Worm (Caenorhabditis elegans): ENCODE measurements around the gene C34E10.9.

Gene C34E10.9

ce11 chrIII:5263299-5263993, at the start of gene C34E10.9, which contains the start of gene hap-1:
Gene C34E10.9 (minus strand): TSS chrIII:5263399.
Gene hap-1 (plus strand): TSS chrIII:5263943.
- TF ChIP-seq ref-1 (GFP tag; conservative IDR thresholded peaks at IDR 0.05): no peak
- TF ChIP-seq med-1 (GFP tag; optimal IDR thresholded peaks at IDR 0.05; ENCODE audit: insufficient read depth): no peak
- TF ChIP-seq ztf-23 (GFP tag; IDR thresholded peaks at IDR 0.05): no peak
- no peak for TF ChIP-seq tab-1 (GFP tag; IDR thresholded peaks at IDR 0.05)
- TF ChIP-seq flt-1 (GFP tag; IDR thresholded peaks at IDR 0.05): no peak
- no peak for TF ChIP-seq ztf-29 (GFP tag; IDR thresholded peaks at IDR 0.05)
- TF ChIP-seq T22C8.4 (GFP tag; IDR thresholded peaks at IDR 0.05): no peak
- no peak for TF ChIP-seq klf-2 (GFP tag; conservative IDR thresholded peaks at IDR 0.05)
- no peak for TF ChIP-seq cog-1 (tag; optimal IDR thresholded peaks at IDR 0.05)

DNA sequence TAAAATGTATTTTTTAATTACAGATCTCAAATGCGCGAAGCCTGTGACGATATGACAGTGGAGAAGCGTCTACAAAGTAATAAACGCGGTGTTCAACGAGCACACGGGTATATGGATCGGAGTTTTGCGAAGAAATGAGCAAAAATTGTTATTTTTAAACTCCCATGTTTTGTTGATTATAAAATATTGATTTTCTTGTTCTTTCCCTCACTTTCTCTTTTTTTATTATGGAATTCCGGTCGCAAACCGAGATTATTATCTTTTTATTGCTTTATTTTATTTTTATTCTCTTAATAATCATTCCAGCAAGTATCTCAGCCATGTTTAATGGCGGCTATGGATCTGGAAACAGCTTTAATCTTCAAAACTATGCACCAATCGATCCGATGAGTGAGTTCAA, 47.7 kb upstream of the C34E10.9 start, which contains the start of gene pqe-1:
TSS of gene pqe-1 (plus strand) at position 301 of the 400 bp plus-strand sequence.
- no peak for TF ChIP-seq flt-1 (GFP tag; IDR thresholded peaks at IDR 0.05)
- no peak for TF ChIP-seq ref-1 (GFP tag; conservative IDR thresholded peaks at IDR 0.05)
- no peak for TF ChIP-seq ztf-23 (GFP tag; IDR thresholded peaks at IDR 0.05)
- TF ChIP-seq T22C8.4 (GFP tag; IDR thresholded peaks at IDR 0.05): no peak
- TF ChIP-seq cog-1 (tag; optimal IDR thresholded peaks at IDR 0.05): no peak
- TF ChIP-seq med-1 (GFP tag; optimal IDR thresholded peaks at IDR 0.05; ENCODE audit: insufficient read depth): no peak
- no peak for TF ChIP-seq klf-2 (GFP tag; conservative IDR thresholded peaks at IDR 0.05)
- TF ChIP-seq tab-1 (GFP tag; IDR thresholded peaks at IDR 0.05): no peak

DNA sequence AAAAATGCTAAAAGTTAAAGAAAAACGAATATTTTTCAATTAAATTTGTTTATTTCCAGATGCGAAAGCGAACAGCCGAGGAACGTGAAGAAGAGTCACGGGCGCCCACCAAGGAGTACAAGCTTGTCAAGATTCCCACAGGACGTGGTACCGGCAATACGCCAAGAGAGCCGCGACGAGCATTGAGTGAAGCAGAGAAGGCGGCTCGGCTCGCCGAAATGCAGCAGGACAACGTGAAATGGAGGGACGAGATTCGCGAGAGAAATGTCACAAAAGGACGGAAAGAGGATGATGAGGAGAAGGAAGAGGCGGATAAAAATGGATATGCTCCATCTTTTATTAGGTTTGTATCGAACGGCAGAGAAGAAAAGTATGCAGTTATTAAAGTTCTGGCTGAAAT, 47.2 kb upstream of the C34E10.9 start:
- TF ChIP-seq cog-1 (tag; optimal IDR thresholded peaks at IDR 0.05) (no peak), tab-1 (GFP tag; IDR thresholded peaks at IDR 0.05) (no peak), ztf-29 (GFP tag; IDR thresholded peaks at IDR 0.05) (no peak), med-1 (GFP tag; optimal IDR thresholded peaks at IDR 0.05; ENCODE audit: insufficient read depth) (no peak), ztf-23 (GFP tag; IDR thresholded peaks at IDR 0.05) (no peak), klf-2 (GFP tag; conservative IDR thresholded peaks at IDR 0.05) (no peak), ref-1 (GFP tag; conservative IDR thresholded peaks at IDR 0.05) (no peak), flt-1 (GFP tag; IDR thresholded peaks at IDR 0.05) (no peak), T22C8.4 (GFP tag; IDR thresholded peaks at IDR 0.05) (no peak)

DNA sequence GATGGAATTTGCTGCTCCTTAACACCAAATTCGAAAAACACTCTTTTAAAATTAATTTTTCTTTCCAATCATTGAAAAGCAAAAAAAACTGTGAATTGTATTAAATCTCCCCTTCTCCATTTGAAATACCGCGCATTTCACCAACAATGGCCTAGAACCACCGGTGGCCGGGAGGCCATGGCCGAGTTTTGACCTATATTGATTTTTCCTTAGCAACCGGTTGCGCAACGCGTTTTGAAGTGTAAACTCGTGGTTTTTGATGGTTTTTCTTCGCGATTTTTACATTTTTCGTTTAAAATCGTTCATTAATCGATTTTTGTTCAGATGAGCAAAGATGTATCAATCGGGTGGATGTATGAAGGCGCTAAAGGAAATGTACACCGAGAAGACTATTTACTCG, 45.1 kb upstream of the C34E10.9 start, which contains the start of gene mog-3:
TSS of gene mog-3 (plus strand) at position 319 of the 400 bp plus-strand sequence.
- TF ChIP-seq tab-1 (GFP tag; IDR thresholded peaks at IDR 0.05) (no peak), med-1 (GFP tag; optimal IDR thresholded peaks at IDR 0.05; ENCODE audit: insufficient read depth) (no peak), ztf-23 (GFP tag; IDR thresholded peaks at IDR 0.05) (peak; percentile 76), ref-1 (GFP tag; conservative IDR thresholded peaks at IDR 0.05) (no peak), flt-1 (GFP tag; IDR thresholded peaks at IDR 0.05) (peak; percentile 15; the same call in 1 of the 2 replicates), T22C8.4 (GFP tag; IDR thresholded peaks at IDR 0.05) (peak; percentile 94), cog-1 (tag; optimal IDR thresholded peaks at IDR 0.05) (no peak), ztf-29 (GFP tag; IDR thresholded peaks at IDR 0.05) (no peak), klf-2 (GFP tag; conservative IDR thresholded peaks at IDR 0.05) (peak; percentile 61; the same call in 1 of the 2 replicates)

DNA sequence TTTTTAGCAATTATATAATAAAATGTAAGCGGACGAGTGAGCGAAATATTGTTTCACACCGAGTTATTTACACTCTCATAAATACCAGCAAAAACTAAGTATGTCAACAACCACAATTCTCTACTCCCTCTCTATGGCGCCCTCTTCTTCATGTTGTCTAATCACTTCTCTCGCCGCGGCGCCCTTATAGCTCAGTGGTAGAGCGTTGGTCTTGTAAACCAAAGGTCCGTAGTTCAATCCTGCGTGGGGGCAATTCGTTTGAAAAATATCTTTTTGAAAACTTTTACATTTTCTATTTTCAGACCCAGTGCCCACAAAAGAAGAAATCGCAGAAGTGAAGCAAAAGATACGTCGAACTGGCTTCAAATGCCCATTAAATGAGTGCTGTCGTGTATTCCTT, 42.5 kb upstream of the C34E10.9 start:
- TF ChIP-seq ref-1 (GFP tag; conservative IDR thresholded peaks at IDR 0.05): peak; percentile 67
- peak; percentile 85 for TF ChIP-seq tab-1 (GFP tag; IDR thresholded peaks at IDR 0.05)
- no peak for TF ChIP-seq med-1 (GFP tag; optimal IDR thresholded peaks at IDR 0.05; ENCODE audit: insufficient read depth)
- TF ChIP-seq T22C8.4 (GFP tag; IDR thresholded peaks at IDR 0.05): peak; percentile 77; the same call in 1 of the 2 replicates
- TF ChIP-seq flt-1 (GFP tag; IDR thresholded peaks at IDR 0.05): peak; percentile 74
- peak; percentile 77 for TF ChIP-seq ztf-29 (GFP tag; IDR thresholded peaks at IDR 0.05)
- peak; percentile 49 for TF ChIP-seq cog-1 (tag; optimal IDR thresholded peaks at IDR 0.05)
- TF ChIP-seq klf-2 (GFP tag; conservative IDR thresholded peaks at IDR 0.05): peak; percentile 92
- TF ChIP-seq ztf-23 (GFP tag; IDR thresholded peaks at IDR 0.05): peak; percentile 92

DNA sequence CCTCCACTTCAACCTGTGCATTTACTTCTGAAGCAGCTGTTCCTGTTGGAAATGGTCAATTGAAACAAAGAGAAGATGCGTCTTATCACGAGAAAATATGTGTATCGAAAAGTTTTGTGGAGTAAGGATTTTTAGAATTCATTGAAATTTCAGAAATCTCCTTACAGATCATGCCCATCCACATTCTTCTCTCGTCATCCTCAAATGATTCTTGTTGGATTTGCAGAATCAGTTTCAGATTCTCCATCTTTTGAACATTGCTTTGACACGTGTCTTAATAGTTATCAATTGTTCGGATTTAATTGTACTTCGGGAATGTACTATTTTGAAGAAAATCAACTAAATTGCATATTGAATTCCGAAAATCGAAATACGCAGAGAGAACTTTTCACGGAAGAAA, 40.8 kb upstream of the C34E10.9 start:
- TF ChIP-seq ref-1 (GFP tag; conservative IDR thresholded peaks at IDR 0.05): no peak
- no peak for TF ChIP-seq cog-1 (tag; optimal IDR thresholded peaks at IDR 0.05)
- no peak for TF ChIP-seq ztf-23 (GFP tag; IDR thresholded peaks at IDR 0.05)
- TF ChIP-seq med-1 (GFP tag; optimal IDR thresholded peaks at IDR 0.05; ENCODE audit: insufficient read depth): no peak
- no peak for TF ChIP-seq T22C8.4 (GFP tag; IDR thresholded peaks at IDR 0.05)
- no peak for TF ChIP-seq ztf-29 (GFP tag; IDR thresholded peaks at IDR 0.05)
- no peak for TF ChIP-seq klf-2 (GFP tag; conservative IDR thresholded peaks at IDR 0.05)
- TF ChIP-seq tab-1 (GFP tag; IDR thresholded peaks at IDR 0.05): no peak
- TF ChIP-seq flt-1 (GFP tag; IDR thresholded peaks at IDR 0.05): no peak

ce11 chrIII:5301786-5302268, 38.6 kb upstream of the C34E10.9 start, which contains the start of the genes T15B12.2 and F52C9.5:
Gene T15B12.2 (minus strand): TSS chrIII:5301886.
Gene F52C9.5 (plus strand): TSS chrIII:5302218.
- TF ChIP-seq klf-2 (GFP tag; conservative IDR thresholded peaks at IDR 0.05) (no peak), med-1 (GFP tag; optimal IDR thresholded peaks at IDR 0.05; ENCODE audit: insufficient read depth) (no peak), ztf-29 (GFP tag; IDR thresholded peaks at IDR 0.05) (no peak), cog-1 (tag; optimal IDR thresholded peaks at IDR 0.05) (no peak), flt-1 (GFP tag; IDR thresholded peaks at IDR 0.05) (no peak), ztf-23 (GFP tag; IDR thresholded peaks at IDR 0.05) (no peak), ref-1 (GFP tag; conservative IDR thresholded peaks at IDR 0.05) (no peak)

- TF ChIP-seq klf-2 (GFP tag; conservative IDR thresholded peaks at IDR 0.05): peak; percentile 92
- peak; percentile 95 for TF ChIP-seq ztf-29 (GFP tag; IDR thresholded peaks at IDR 0.05)
- TF ChIP-seq ztf-23 (GFP tag; IDR thresholded peaks at IDR 0.05): peak; percentile 95
- peak; percentile 88 for TF ChIP-seq ref-1 (GFP tag; conservative IDR thresholded peaks at IDR 0.05)
- TF ChIP-seq cog-1 (tag; optimal IDR thresholded peaks at IDR 0.05): peak; percentile 78
- peak; percentile 95 for TF ChIP-seq tab-1 (GFP tag; IDR thresholded peaks at IDR 0.05)
- peak; percentile 94 for TF ChIP-seq T22C8.4 (GFP tag; IDR thresholded peaks at IDR 0.05)
- TF ChIP-seq med-1 (GFP tag; optimal IDR thresholded peaks at IDR 0.05; ENCODE audit: insufficient read depth): peak; percentile 71
- peak; percentile 96 for TF ChIP-seq flt-1 (GFP tag; IDR thresholded peaks at IDR 0.05)
Observed at ce11 chrIII:5294867-5295266, 31.7 kb upstream of the C34E10.9 start.

ce11 chrIII:5294281-5294680, 31.1 kb upstream of the C34E10.9 start:
- TF ChIP-seq flt-1 (GFP tag; IDR thresholded peaks at IDR 0.05) (no peak), med-1 (GFP tag; optimal IDR thresholded peaks at IDR 0.05; ENCODE audit: insufficient read depth) (no peak), tab-1 (GFP tag; IDR thresholded peaks at IDR 0.05) (no peak), T22C8.4 (GFP tag; IDR thresholded peaks at IDR 0.05) (no peak), ref-1 (GFP tag; conservative IDR thresholded peaks at IDR 0.05) (no peak), cog-1 (tag; optimal IDR thresholded peaks at IDR 0.05) (no peak), klf-2 (GFP tag; conservative IDR thresholded peaks at IDR 0.05) (no peak), ztf-29 (GFP tag; IDR thresholded peaks at IDR 0.05) (no peak), ztf-23 (GFP tag; IDR thresholded peaks at IDR 0.05) (no peak)

All from whole organism, midembryonic.